Fruit fly (Drosophila melanogaster): ENCODE data around the gene SAK.

DNA sequence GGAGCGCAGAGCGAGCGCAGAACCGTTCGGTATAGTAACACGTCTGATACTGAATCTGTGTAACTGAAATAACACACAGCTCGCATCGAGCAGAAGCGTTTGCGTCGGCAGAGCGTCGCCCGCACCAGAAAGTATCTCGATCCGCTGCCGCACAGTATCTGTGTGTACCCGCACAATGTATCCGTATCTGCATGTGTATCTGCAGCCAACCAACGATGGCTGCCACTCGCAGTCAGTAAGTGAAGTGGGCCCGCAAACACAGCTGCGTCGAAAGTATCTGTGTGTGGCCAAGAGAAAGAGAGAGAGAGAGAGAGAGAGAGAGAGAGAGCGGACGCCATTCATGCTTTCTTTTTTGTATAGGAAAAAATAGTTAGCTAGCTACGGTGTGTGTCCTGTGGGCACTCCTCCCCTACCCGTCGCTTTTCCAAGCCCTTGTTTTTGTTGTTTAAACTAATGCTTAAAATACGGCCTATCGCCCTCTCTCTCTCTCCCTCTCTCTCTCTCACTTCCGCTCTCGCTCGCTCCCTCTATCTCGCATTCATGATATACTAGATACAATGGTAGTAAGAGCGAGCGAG, 39.2 kb downstream of the SAK start, which contains the start of gene croc:
- no peak for TF ChIP-seq Crg-1 (GFP tag; optimal IDR thresholded peaks at IDR 0.05)
- TF ChIP-seq CG5204 (GFP tag; optimal IDR thresholded peaks at IDR 0.05): no peak
- TF ChIP-seq bab1 (GFP tag; optimal IDR thresholded peaks at IDR 0.05): no peak
- no peak for TF ChIP-seq CG7101 (tag; optimal IDR thresholded peaks at IDR 0.05)
- TF ChIP-seq CG7045 (GFP tag; optimal IDR thresholded peaks at IDR 0.05): no peak
- TF ChIP-seq CG12768 (GFP tag; optimal IDR thresholded peaks at IDR 0.05): no peak
- no peak for TF ChIP-seq kay (GFP tag; ENCODE audit: borderline replicate concordance)
- TF ChIP-seq Mnt (GFP tag; optimal IDR thresholded peaks at IDR 0.05): no peak

Data from whole organism, adult.